Worm (Caenorhabditis elegans) whole organism, midembryonic: Measurements from ENCODE around the gene Y48E1C.4.

Source experiments
- T22C8.4 ChIP-seq: fragments of 200-800 bp; sonication (Bioruptor generic); IDR thresholded peaks from 2 replicates; pipeline ENCODE4 v1.3.6; 2022; ENCODE audit warnings: missing genetic modification characterization, missing compliant biosample characterization
- cog-1 ChIP-seq: sonication (generic microtip); optimal IDR thresholded peaks from 2 replicates; lab custom pipeline; 2016; ENCODE audit warnings: missing genetic modification characterization, missing compliant biosample characterization
- flt-1 ChIP-seq: fragments of 200-800 bp; sonication (Bioruptor generic); IDR thresholded peaks from 2 replicates; pipeline ENCODE4 v1.3.6; 2022; ENCODE audit warnings: missing genetic modification characterization, missing compliant biosample characterization
- klf-2 ChIP-seq: fragments of 200-800 bp; sonication (Bioruptor generic); conservative IDR thresholded peaks from 2 replicates; pipeline ENCODE4 v1.3.6; 2022; ENCODE audit warnings: missing genetic modification reagents, missing genetic modification characterization, missing compliant biosample characterization
- med-1 ChIP-seq: sonication (generic microtip); optimal IDR thresholded peaks from 2 replicates; lab custom pipeline; 2017; ENCODE audit warnings: missing genetic modification characterization, mild to moderate bottlenecking, missing compliant biosample characterization, antibody characterized with exemption, missing genetic modification reagents; ENCODE audit not compliant: insufficient read depth
- tab-1 ChIP-seq: fragments of 200-800 bp; sonication (Bioruptor generic); IDR thresholded peaks from 2 replicates; pipeline ENCODE4 v1.3.6; 2022; ENCODE audit warnings: missing genetic modification characterization, missing compliant biosample characterization
- ztf-23 ChIP-seq: fragments of 200-800 bp; sonication (Bioruptor generic); IDR thresholded peaks from 2 replicates; pipeline ENCODE4 v1.3.6; 2022; ENCODE audit warnings: missing genetic modification reagents, missing genetic modification characterization, missing compliant biosample characterization
- ztf-29 ChIP-seq: fragments of 200-800 bp; sonication (Bioruptor generic); IDR thresholded peaks from 2 replicates; pipeline ENCODE4 v1.3.6; 2022; ENCODE audit warnings: missing genetic modification reagents, missing genetic modification characterization, missing compliant biosample characterization

DNA sequence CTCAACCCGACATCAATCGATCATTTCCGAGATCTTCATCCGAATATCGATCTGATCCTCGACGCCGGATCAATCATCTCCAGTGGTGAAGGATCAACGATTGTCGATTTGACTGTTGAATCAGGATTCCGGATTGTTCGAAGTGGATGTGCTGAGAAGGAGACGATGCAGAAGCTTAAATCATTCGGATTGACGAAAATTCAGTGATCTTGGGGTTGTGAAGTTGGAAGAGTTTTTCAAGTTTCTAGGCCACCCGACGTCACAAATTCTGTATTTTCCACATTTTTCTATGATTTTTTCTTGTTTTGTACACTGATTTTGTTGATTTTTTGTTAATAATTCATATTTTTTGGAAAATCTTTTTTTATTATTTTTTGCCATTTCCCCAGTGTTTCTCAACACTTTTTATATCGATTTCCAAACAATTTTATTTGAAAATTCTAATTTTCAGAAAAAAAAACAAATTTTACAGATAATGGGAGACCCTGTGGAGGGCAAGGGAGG, 22.0 kb downstream of the Y48E1C.4 start, which contains the start of gene Y48E1C.1:
- TF ChIP-seq flt-1 (no peak), T22C8.4 (GFP tag; lab: Robert Waterston, UW) (no peak), tab-1 (GFP tag; lab: Robert Waterston, UW) (no peak), cog-1 (tag; lab: Kevin White, UChicago) (no peak), ztf-29 (GFP tag; lab: Robert Waterston, UW) (no peak), ztf-23 (GFP tag; lab: Robert Waterston, UW) (no peak), klf-2 (GFP tag; lab: Robert Waterston, UW) (no peak), med-1 (GFP tag; lab: Kevin White, UChicago) (no peak)
